Worm (Caenorhabditis elegans): ENCODE data around the gene dylt-3.

The dylt-3 gene

ce11 chrII:8169283-8169682 lies 12.3 kb upstream of the dylt-3 start, which contains the start of gene T05C12.15:
TSS of gene T05C12.15 (plus strand) at chrII:8169583.
- TF ChIP-seq egl-27 (tag; optimal IDR thresholded peaks at IDR 0.05) (no peak), pqm-1 (tag; optimal IDR thresholded peaks at IDR 0.05) (no peak), ama-1 (optimal IDR thresholded peaks at IDR 0.05) (no peak), nhr-237 (tag; optimal IDR thresholded peaks at IDR 0.05) (no peak), xbp-1 (tag; optimal IDR thresholded peaks at IDR 0.05) (no peak)

ce11 chrII:8170374-8170773 lies 11.2 kb upstream of the dylt-3 start, which contains the start of gene T05C12.11:
TSS of gene T05C12.11 (minus strand) at chrII:8170474.
- TF ChIP-seq lin-14 (GFP tag; optimal IDR thresholded peaks at IDR 0.05) (peak; percentile 17), tbx-2 (tag; optimal IDR thresholded peaks at IDR 0.05) (no peak)

ce11 chrII:8173449-8173848 lies 8.1 kb upstream of the dylt-3 start, which contains the start of the genes decr-1.3 and T05C12.1:
TSS of gene decr-1.3 (minus strand) at chrII:8173549.
TSS of gene T05C12.1 (plus strand) at chrII:8173680.
- TF ChIP-seq egl-27 (tag; optimal IDR thresholded peaks at IDR 0.05) (no peak), egl-13 (tag; optimal IDR thresholded peaks at IDR 0.05) (no peak), aha-1 (tag; optimal IDR thresholded peaks at IDR 0.05) (no peak), ceh-82 (tag; optimal IDR thresholded peaks at IDR 0.05) (no peak), dsc-1 (tag; optimal IDR thresholded peaks at IDR 0.05) (no peak), zip-4 (GFP tag; optimal IDR thresholded peaks at IDR 0.05) (no peak), efl-1 (optimal IDR thresholded peaks at IDR 0.05) (no peak), efl-1 (GFP tag; optimal IDR thresholded peaks at IDR 0.05 in 1 of 2) (no peak), xbp-1 (tag; optimal IDR thresholded peaks at IDR 0.05) (no peak)

- TF ChIP-seq unc-86 (tag; optimal IDR thresholded peaks at IDR 0.05) (no peak), fkh-10 (GFP tag; optimal IDR thresholded peaks at IDR 0.05) (no peak), zag-1 (tag; optimal IDR thresholded peaks at IDR 0.05) (no peak), lin-13 (GFP tag; optimal IDR thresholded peaks at IDR 0.05) (no peak), hlh-17 (GFP tag; optimal IDR thresholded peaks at IDR 0.05; ENCODE audit: borderline replicate concordance) (no peak), nhr-84 (tag; optimal IDR thresholded peaks at IDR 0.05) (no peak), ces-1 (GFP tag; optimal IDR thresholded peaks at IDR 0.05) (no peak), grh-1 (GFP tag; IDR thresholded peaks at IDR 0.05) (no peak), elt-2 (tag; optimal IDR thresholded peaks at IDR 0.05) (no peak), fkh-4 (tag; optimal IDR thresholded peaks at IDR 0.05; ENCODE audit: borderline replicate concordance) (no peak), pag-3 (tag; optimal IDR thresholded peaks at IDR 0.05; ENCODE audit: borderline replicate concordance, insufficient read depth) (no peak), zip-4 (GFP tag; optimal IDR thresholded peaks at IDR 0.05) (no peak), mdl-1 (tag; optimal IDR thresholded peaks at IDR 0.05) (no peak), elt-3 (tag; optimal IDR thresholded peaks at IDR 0.05) (no peak), ceh-88 (GFP tag; IDR thresholded peaks at IDR 0.05) (no peak), unc-98 (GFP tag; IDR thresholded peaks at IDR 0.05) (no peak), dsc-1 (tag; optimal IDR thresholded peaks at IDR 0.05) (no peak)
Observed at ce11 chrII:8174148-8174547, 7.4 kb upstream of the dylt-3 start.

- no peak for TF ChIP-seq nhr-77 (tag; optimal IDR thresholded peaks at IDR 0.05)
- TF ChIP-seq hpl-2 (GFP tag; optimal IDR thresholded peaks at IDR 0.05), result no peak
- no peak for TF ChIP-seq alr-1 (tag; optimal IDR thresholded peaks at IDR 0.05; ENCODE audit: borderline replicate concordance)
- no peak for TF ChIP-seq jun-1 (tag; optimal IDR thresholded peaks at IDR 0.05)
- TF ChIP-seq mep-1 (tag; optimal IDR thresholded peaks at IDR 0.05), result no peak
- TF ChIP-seq aly-2 (tag; optimal IDR thresholded peaks at IDR 0.05), result no peak
- TF ChIP-seq aha-1 (tag; optimal IDR thresholded peaks at IDR 0.05), result no peak
- no peak for TF ChIP-seq isw-1 (GFP tag; IDR thresholded peaks at IDR 0.05)
- TF ChIP-seq ztf-11 (tag; optimal IDR thresholded peaks at IDR 0.05), result no peak
- TF ChIP-seq vab-15 (tag; optimal IDR thresholded peaks at IDR 0.05), result no peak
- no peak for TF ChIP-seq F16B12.6 (tag; optimal IDR thresholded peaks at IDR 0.05)
Observed at ce11 chrII:8177095-8177494, 4.4 kb upstream of the dylt-3 start, which contains the start of gene acr-14. TSS of gene acr-14 (minus strand) at chrII:8177195.
